Worm (Caenorhabditis elegans) whole organism, mixed stage, embryonic: Measurements from ENCODE around the gene B0496.11.

Experiments
- M03D4.4 ChIP-seq: sonication (generic microtip); optimal IDR thresholded peaks from 2 replicates; lab custom pipeline; 2017; ENCODE audit warnings: mild to moderate bottlenecking, missing genetic modification characterization, missing compliant biosample characterization
- bed-3 ChIP-seq: fragments of 200-800 bp; sonication (Bioruptor generic); optimal IDR thresholded peaks from 3 replicates; lab custom pipeline; 2018; ENCODE audit warnings: mild to moderate bottlenecking, missing genetic modification characterization, moderate library complexity, missing compliant biosample characterization
- ceh-39 ChIP-seq: fragments of 150-350 bp; optimal IDR thresholded peaks from 2 replicates; lab custom pipeline; 2014; ENCODE audit warnings: missing biosample characterization, missing genetic modification characterization
- ceh-83 ChIP-seq: fragments of 200-800 bp; sonication (Bioruptor generic); optimal IDR thresholded peaks from 2 replicates; lab custom pipeline; 2018; ENCODE audit warnings: mild to moderate bottlenecking, missing genetic modification characterization, missing compliant biosample characterization
- ces-1 ChIP-seq: fragments of 150-350 bp; optimal IDR thresholded peaks from 2 replicates; lab custom pipeline; 2014; ENCODE audit warnings: missing biosample characterization, missing genetic modification reagents, missing genetic modification characterization
- cnd-1 ChIP-seq: fragments of 200-800 bp; sonication (Bioruptor generic); optimal IDR thresholded peaks from 2 replicates; lab custom pipeline; 2018; ENCODE audit warnings: mild to moderate bottlenecking, missing genetic modification characterization, missing compliant biosample characterization
- drap-1 ChIP-seq: fragments of 200-800 bp; sonication (Bioruptor generic); optimal IDR thresholded peaks from 3 replicates; lab custom pipeline; 2018; ENCODE audit warnings: mild to moderate bottlenecking, missing genetic modification characterization, missing compliant biosample characterization
- elt-1 ChIP-seq: sonication (generic microtip); optimal IDR thresholded peaks from 2 replicates; lab custom pipeline; 2017; ENCODE audit warnings: missing genetic modification characterization, mild to moderate bottlenecking, missing compliant biosample characterization, antibody characterized with exemption, moderate library complexity, borderline replicate concordance; ENCODE audit not compliant: insufficient read depth
- elt-3 ChIP-seq: fragments of 150-350 bp; optimal IDR thresholded peaks from 2 replicates; lab custom pipeline; 2014; ENCODE audit warnings: missing biosample characterization, missing genetic modification characterization
- flh-1 ChIP-seq: fragments of 200-800 bp; sonication (Bioruptor generic); optimal IDR thresholded peaks from 2 replicates; lab custom pipeline; 2018; ENCODE audit warnings: mild to moderate bottlenecking, missing genetic modification characterization, moderate library complexity, missing compliant biosample characterization
- hlh-1 ChIP-seq: fragments of 150-350 bp; optimal IDR thresholded peaks from 2 replicates; lab custom pipeline; 2014; ENCODE audit warnings: missing biosample characterization, missing genetic modification reagents, missing genetic modification characterization
- lin-13 ChIP-seq: fragments of 150-350 bp; optimal IDR thresholded peaks from 2 replicates; lab custom pipeline; 2014; ENCODE audit warnings: missing biosample characterization, missing genetic modification characterization
- lin-32 ChIP-seq: fragments of 200-800 bp; sonication (Bioruptor generic); optimal IDR thresholded peaks from 2 replicates; lab custom pipeline; 2018; ENCODE audit warnings: mild to moderate bottlenecking, missing genetic modification characterization, missing compliant biosample characterization
- lsy-2 ChIP-seq: fragments of 150-350 bp; optimal IDR thresholded peaks from 2 replicates; lab custom pipeline; 2014; ENCODE audit warnings: missing biosample characterization, missing genetic modification characterization
- mab-5 ChIP-seq: fragments of 150-350 bp; optimal IDR thresholded peaks from 2 replicates; lab custom pipeline; 2014; ENCODE audit warnings: missing biosample characterization, missing genetic modification characterization
- mep-1 ChIP-seq: fragments of 150-350 bp; optimal IDR thresholded peaks from 2 replicates; lab custom pipeline; 2017; ENCODE audit warnings: missing biosample characterization, missing genetic modification reagents, missing genetic modification characterization, inconsistent platforms
- mls-2 ChIP-seq: sonication (generic microtip); optimal IDR thresholded peaks from 2 replicates; lab custom pipeline; 2016; ENCODE audit warnings: mild to moderate bottlenecking, missing genetic modification characterization, moderate library complexity, missing compliant biosample characterization
- nhr-12 ChIP-seq: fragments of 150-350 bp; optimal IDR thresholded peaks from 2 replicates; lab custom pipeline; 2014; ENCODE audit warnings: missing biosample characterization, missing genetic modification characterization
- nhr-2 ChIP-seq: fragments of 150-350 bp; optimal IDR thresholded peaks from 2 replicates; lab custom pipeline; 2014; ENCODE audit warnings: missing biosample characterization, missing genetic modification characterization
- nhr-237 ChIP-seq: fragments of 150-350 bp; optimal IDR thresholded peaks from 2 replicates; lab custom pipeline; 2014; ENCODE audit warnings: missing biosample characterization, missing genetic modification characterization
- nhr-28 ChIP-seq: fragments of 150-350 bp; optimal IDR thresholded peaks from 2 replicates; lab custom pipeline; 2014; ENCODE audit warnings: missing biosample characterization, missing genetic modification characterization
- nhr-76 ChIP-seq: sonication (generic microtip); optimal IDR thresholded peaks from 2 replicates; lab custom pipeline; 2017; ENCODE audit warnings: missing biosample characterization, missing genetic modification characterization
- sem-2 ChIP-seq: fragments of 200-800 bp; sonication (Bioruptor generic); optimal IDR thresholded peaks from 2 replicates; lab custom pipeline; 2018; ENCODE audit warnings: mild to moderate bottlenecking, missing genetic modification characterization, missing compliant biosample characterization
- snpc-4 ChIP-seq: fragments of 150-350 bp; optimal IDR thresholded peaks from 2 replicates; lab custom pipeline; 2014; ENCODE audit warnings: missing biosample characterization, missing genetic modification characterization
- sptf-1 ChIP-seq: sonication (generic microtip); optimal IDR thresholded peaks from 2 replicates; lab custom pipeline; 2017; ENCODE audit warnings: mild to moderate bottlenecking, missing genetic modification characterization, moderate library complexity, missing compliant biosample characterization
- tbx-8 ChIP-seq: fragments of 200-800 bp; sonication (Bioruptor generic); optimal IDR thresholded peaks from 2 replicates; lab custom pipeline; 2018; ENCODE audit warnings: mild to moderate bottlenecking, missing genetic modification characterization, moderate library complexity, missing compliant biosample characterization
- unc-39 ChIP-seq: fragments of 150-350 bp; optimal IDR thresholded peaks from 2 replicates; lab custom pipeline; 2014; ENCODE audit warnings: missing biosample characterization, missing genetic modification characterization
- unc-62 ChIP-seq: fragments of 150-350 bp; optimal IDR thresholded peaks from 2 replicates; lab custom pipeline; 2014; ENCODE audit warnings: missing biosample characterization, missing genetic modification reagents, missing genetic modification characterization
- zip-8 ChIP-seq: fragments of 150-350 bp; optimal IDR thresholded peaks from 2 replicates; lab custom pipeline; 2014; ENCODE audit warnings: missing biosample characterization, missing genetic modification characterization
- ztf-11 ChIP-seq: fragments of 150-350 bp; optimal IDR thresholded peaks from 2 replicates; lab custom pipeline; 2014; ENCODE audit warnings: missing biosample characterization, missing genetic modification characterization

B0496.11 gene

ce11 chrIV:7433858-7434257 is at the start of gene B0496.11:
Gene B0496.11, minus strand, starts transcription at chrIV:7433958.
- TF ChIP-seq tbx-8 (GFP tag; lab: Kevin White, UChicago) = no peak
- TF ChIP-seq ceh-39 (tag; lab: Kevin White, UChicago) = no peak
- TF ChIP-seq nhr-76 (tag; lab: Kevin White, UChicago) = no peak
- TF ChIP-seq snpc-4 (tag; lab: Kevin White, UChicago) = no peak
- no peak for TF ChIP-seq hlh-1 (tag; lab: Kevin White, UChicago)
- TF ChIP-seq bed-3 (GFP tag; lab: Kevin White, UChicago) = no peak
- TF ChIP-seq unc-62 (GFP tag; lab: Kevin White, UChicago) = no peak
- no peak for TF ChIP-seq lin-13 (tag; lab: Kevin White, UChicago)
- TF ChIP-seq unc-39 (tag; lab: Kevin White, UChicago) = no peak
- no peak for TF ChIP-seq sem-2 (GFP tag; lab: Kevin White, UChicago)
- no peak for TF ChIP-seq cnd-1 (tag; lab: Kevin White, UChicago)
- no peak for TF ChIP-seq M03D4.4 (tag; lab: Kevin White, UChicago)
- TF ChIP-seq zip-8 = no peak
- TF ChIP-seq ceh-83 (GFP tag; lab: Kevin White, UChicago) = no peak
- TF ChIP-seq sptf-1 (tag; lab: Kevin White, UChicago) = no peak
- TF ChIP-seq elt-1 = no peak
- no peak for TF ChIP-seq nhr-28 (tag; lab: Kevin White, UChicago)
- TF ChIP-seq ces-1 (GFP tag; lab: Kevin White, UChicago) = no peak
- TF ChIP-seq flh-1 = no peak
- TF ChIP-seq, all 35 proteins: peak for 0

- TF ChIP-seq sptf-1 (tag; lab: Kevin White, UChicago) = no peak
- TF ChIP-seq flh-1 = no peak
- no peak for TF ChIP-seq lin-32
- no peak for TF ChIP-seq drap-1 (GFP tag; lab: Kevin White, UChicago)
- TF ChIP-seq lsy-2 (tag; lab: Kevin White, UChicago) = no peak
- no peak for TF ChIP-seq nhr-76 (tag; lab: Kevin White, UChicago)
- TF ChIP-seq nhr-2 (tag; lab: Kevin White, UChicago) = no peak
- no peak for TF ChIP-seq mab-5 (tag; lab: Kevin White, UChicago)
- no peak for TF ChIP-seq unc-39 (tag; lab: Kevin White, UChicago)
- no peak for TF ChIP-seq ztf-11 (tag; lab: Kevin White, UChicago)
- no peak for TF ChIP-seq tbx-8 (GFP tag; lab: Kevin White, UChicago)
- TF ChIP-seq hlh-1 (tag; lab: Kevin White, UChicago) = no peak
- no peak for TF ChIP-seq mep-1 (tag; lab: Kevin White, UChicago)
- no peak for TF ChIP-seq cnd-1 (tag; lab: Kevin White, UChicago)
- TF ChIP-seq ces-1 (GFP tag; lab: Kevin White, UChicago) = no peak
- no peak for TF ChIP-seq unc-62 (GFP tag; lab: Kevin White, UChicago)
- TF ChIP-seq mls-2 (tag; lab: Kevin White, UChicago) = no peak
- TF ChIP-seq sem-2 (GFP tag; lab: Kevin White, UChicago) = no peak
- TF ChIP-seq elt-3 (tag; lab: Kevin White, UChicago) = no peak
Measured at ce11 chrIV:7478134-7478533, 44.4 kb upstream of the B0496.11 start, which contains the start of gene rod-1. Gene rod-1, plus strand, starts transcription at chrIV:7478452.

ce11 chrIV:7477697-7478096 is 43.9 kb upstream of the B0496.11 start:
- TF ChIP-seq sptf-1 (tag; lab: Kevin White, UChicago) (no peak), lin-32 (no peak), unc-62 (GFP tag; lab: Kevin White, UChicago) (no peak), nhr-237 (tag; lab: Kevin White, UChicago) (no peak), mep-1 (tag; lab: Kevin White, UChicago) (no peak)
- TF ChIP-seq, all 35 proteins: peak for 0

ce11 chrIV:7477197-7477596 is 43.4 kb upstream of the B0496.11 start, which contains the start of gene pycr-4:
Gene pycr-4, minus strand, starts transcription at chrIV:7477297.
- TF ChIP-seq ceh-83 (GFP tag; lab: Kevin White, UChicago) (no peak), zip-8 (no peak), mls-2 (tag; lab: Kevin White, UChicago) (no peak), nhr-76 (tag; lab: Kevin White, UChicago) (no peak), ceh-39 (tag; lab: Kevin White, UChicago) (no peak), lin-32 (no peak), unc-39 (tag; lab: Kevin White, UChicago) (no peak), unc-62 (GFP tag; lab: Kevin White, UChicago) (no peak), nhr-2 (tag; lab: Kevin White, UChicago) (no peak), hlh-1 (tag; lab: Kevin White, UChicago) (no peak)

- no peak for TF ChIP-seq ztf-11 (tag; lab: Kevin White, UChicago)
- TF ChIP-seq nhr-12 (tag; lab: Kevin White, UChicago) = no peak
- TF ChIP-seq ces-1 (GFP tag; lab: Kevin White, UChicago) = no peak
Measured at ce11 chrIV:7474826-7475225, 41.1 kb upstream of the B0496.11 start, which contains the start of gene slc-25A18.2. Gene slc-25A18.2, plus strand, starts transcription at chrIV:7475041.
